Worm (Caenorhabditis elegans) whole organism, young adult: ENCODE results near the gene dpf-7.
A peak's percentile ranks its signal among the peaks of the same experiment; 100 is the strongest.

Experiments
- C06A6.2 ChIP-seq: fragments of 200-800 bp; sonication (Bioruptor generic); conservative IDR thresholded peaks from 2 replicates; pipeline ENCODE4 v1.3.6; 2022; ENCODE audit warnings: missing genetic modification characterization, missing compliant biosample characterization
- C17E4.6 ChIP-seq: fragments of 200-800 bp; sonication (Bioruptor generic); IDR thresholded peaks from 2 replicates; pipeline ENCODE4 v1.3.6; 2022; ENCODE audit warnings: missing genetic modification reagents, missing genetic modification characterization, missing compliant biosample characterization
- F23B12.7 ChIP-seq: sonication (generic microtip); optimal IDR thresholded peaks from 2 replicates; lab custom pipeline; 2017; ENCODE audit warnings: missing genetic modification characterization, mild to moderate bottlenecking, missing compliant biosample characterization, antibody characterized with exemption, moderate library complexity; ENCODE audit not compliant: insufficient read depth
- F33H1.4 ChIP-seq: fragments of 200-800 bp; sonication (Bioruptor generic); IDR thresholded peaks from 2 replicates; pipeline ENCODE4 v1.3.6; 2022; ENCODE audit warnings: missing genetic modification reagents, missing genetic modification characterization, missing compliant biosample characterization
- F37B4.10 ChIP-seq: fragments of 200-800 bp; sonication (Bioruptor generic); IDR thresholded peaks from 2 replicates; pipeline ENCODE4 v1.3.6; 2022; ENCODE audit warnings: missing genetic modification characterization, missing compliant biosample characterization
- F49E8.2 ChIP-seq: sonication (generic microtip); optimal IDR thresholded peaks from 3 replicates; lab custom pipeline; 2017; ENCODE audit warnings: missing genetic modification characterization, mild to moderate bottlenecking, missing compliant biosample characterization, antibody characterized with exemption, moderate library complexity; ENCODE audit not compliant: insufficient read depth
- F55B11.4 ChIP-seq: sonication (generic microtip); optimal IDR thresholded peaks from 2 replicates; lab custom pipeline; 2016; ENCODE audit warnings: missing compliant biosample characterization, missing genetic modification characterization, borderline replicate concordance; ENCODE audit not compliant: insufficient read depth
- F57C9.4 ChIP-seq: sonication (generic microtip); optimal IDR thresholded peaks from 2 replicates; lab custom pipeline; 2017; ENCODE audit warnings: mild to moderate bottlenecking, missing genetic modification characterization, missing compliant biosample characterization
- K12H6.12 ChIP-seq: fragments of 200-800 bp; sonication (Bioruptor generic); optimal IDR thresholded peaks from 2 replicates; lab custom pipeline; 2018; ENCODE audit warnings: mild to moderate bottlenecking, missing genetic modification characterization, missing compliant biosample characterization
- Y53G8AR.9 ChIP-seq: fragments of 200-800 bp; sonication (Bioruptor generic); conservative IDR thresholded peaks from 2 replicates; pipeline ENCODE4 v1.3.6; 2022; ENCODE audit warnings: missing genetic modification reagents, missing genetic modification characterization, missing compliant biosample characterization
- Y67H2A.10 ChIP-seq: fragments of 200-800 bp; sonication (Bioruptor generic); conservative IDR thresholded peaks from 2 replicates; pipeline ENCODE4 v1.3.6; 2022; ENCODE audit warnings: missing genetic modification reagents, missing genetic modification characterization, missing compliant biosample characterization
- akir-1 ChIP-seq: fragments of 200-800 bp; sonication (Bioruptor generic); optimal IDR thresholded peaks from 2 replicates; lab custom pipeline; 2018; ENCODE audit warnings: mild to moderate bottlenecking, missing genetic modification characterization, moderate library complexity, missing compliant biosample characterization
- aptf-3 ChIP-seq: fragments of 200-800 bp; sonication (Bioruptor generic); IDR thresholded peaks from 2 replicates; pipeline ENCODE4 v1.3.6; 2022; ENCODE audit warnings: missing genetic modification characterization, missing compliant biosample characterization
- atf-7 ChIP-seq: sonication (generic microtip); optimal IDR thresholded peaks from 2 replicates; lab custom pipeline; 2017; ENCODE audit warnings: mild to moderate bottlenecking, missing genetic modification characterization, missing compliant biosample characterization
- attf-6 ChIP-seq: fragments of 200-800 bp; sonication (Bioruptor generic); IDR thresholded peaks from 2 replicates; pipeline ENCODE4 v1.3.6; 2022; ENCODE audit warnings: missing genetic modification reagents, missing genetic modification characterization, missing compliant biosample characterization
- ccch-3 ChIP-seq: fragments of 200-800 bp; sonication (Bioruptor generic); optimal IDR thresholded peaks from 2 replicates; lab custom pipeline; 2018; ENCODE audit warnings: mild to moderate bottlenecking, missing genetic modification characterization, missing compliant biosample characterization
- chd-7 ChIP-seq: sonication (generic microtip); optimal IDR thresholded peaks from 2 replicates; lab custom pipeline; 2016; ENCODE audit warnings: mild to moderate bottlenecking, missing genetic modification characterization, moderate library complexity, missing compliant biosample characterization
- die-1 ChIP-seq: sonication (generic microtip); optimal IDR thresholded peaks from 2 replicates; lab custom pipeline; 2016; ENCODE audit warnings: missing genotype, mild to moderate bottlenecking, missing genetic modification characterization, missing compliant biosample characterization
- dpff-1 ChIP-seq: sonication (generic microtip); optimal IDR thresholded peaks from 2 replicates; lab custom pipeline; 2017; ENCODE audit warnings: mild to moderate bottlenecking, missing genetic modification characterization, missing compliant biosample characterization
- efl-1 ChIP-seq: fragments of 150-350 bp; optimal IDR thresholded peaks from 2 replicates; lab custom pipeline; 2014; ENCODE audit warnings: missing biosample characterization, missing genetic modification reagents, missing genetic modification characterization
- egrh-3 ChIP-seq: fragments of 200-800 bp; sonication (Bioruptor generic); IDR thresholded peaks from 2 replicates; pipeline ENCODE4 v1.3.6; 2022; ENCODE audit warnings: missing genetic modification reagents, missing genetic modification characterization, missing compliant biosample characterization
- ets-4 ChIP-seq: fragments of 200-800 bp; sonication (Bioruptor generic); optimal IDR thresholded peaks from 2 replicates; lab custom pipeline; 2018; ENCODE audit warnings: mild to moderate bottlenecking, missing genetic modification characterization, missing compliant biosample characterization
- hlh-26 ChIP-seq: fragments of 200-800 bp; sonication (Bioruptor generic); conservative IDR thresholded peaks from 2 replicates; pipeline ENCODE4 v1.3.6; 2022; ENCODE audit warnings: missing genetic modification reagents, missing genetic modification characterization, missing compliant biosample characterization
- hmg-20 ChIP-seq: fragments of 200-800 bp; sonication (Bioruptor generic); IDR thresholded peaks from 2 replicates; pipeline ENCODE4 v1.3.6; 2022; ENCODE audit warnings: missing genetic modification reagents, missing genetic modification characterization, missing compliant biosample characterization
- lag-1 ChIP-seq: fragments of 200-800 bp; sonication (Bioruptor generic); IDR thresholded peaks from 2 replicates; pipeline ENCODE4 v1.3.6; 2022; ENCODE audit warnings: missing genetic modification reagents, missing genetic modification characterization, missing compliant biosample characterization
- let-526 ChIP-seq: fragments of 200-800 bp; sonication (Bioruptor generic); IDR thresholded peaks from 2 replicates; pipeline ENCODE4 v1.3.6; 2022; ENCODE audit warnings: missing genetic modification reagents, missing genetic modification characterization, missing compliant biosample characterization
- lin-40 ChIP-seq: sonication (generic microtip); optimal IDR thresholded peaks from 2 replicates; lab custom pipeline; 2016; ENCODE audit warnings: missing genetic modification characterization, mild to moderate bottlenecking, missing compliant biosample characterization, missing genotype, missing genetic modification reagents
- lir-1 ChIP-seq: fragments of 200-800 bp; sonication (Bioruptor generic); conservative IDR thresholded peaks from 2 replicates; pipeline ENCODE4 v1.3.6; 2022; ENCODE audit warnings: missing genetic modification reagents, missing genetic modification characterization, missing compliant biosample characterization
- lsl-1 ChIP-seq: fragments of 200-800 bp; sonication (Bioruptor generic); optimal IDR thresholded peaks from 2 replicates; lab custom pipeline; 2018; ENCODE audit warnings: mild to moderate bottlenecking, missing genetic modification characterization, moderate library complexity, missing compliant biosample characterization
- mel-28 ChIP-seq: sonication (generic microtip); optimal IDR thresholded peaks from 2 replicates; lab custom pipeline; 2016; ENCODE audit warnings: borderline replicate concordance, mild to moderate bottlenecking, missing genetic modification characterization, missing compliant biosample characterization
- nhr-27 ChIP-seq: fragments of 200-800 bp; sonication (Bioruptor generic); optimal IDR thresholded peaks from 2 replicates; lab custom pipeline; 2018; ENCODE audit warnings: mild to moderate bottlenecking, missing genetic modification characterization, moderate library complexity, missing compliant biosample characterization
- nhr-80 ChIP-seq: sonication (generic microtip); optimal IDR thresholded peaks from 2 replicates; lab custom pipeline; 2016; ENCODE audit warnings: missing genetic modification characterization, missing compliant biosample characterization
- nhr-90 ChIP-seq: sonication (generic microtip); optimal IDR thresholded peaks from 2 replicates; lab custom pipeline; 2016; ENCODE audit warnings: missing genotype, mild to moderate bottlenecking, missing genetic modification characterization, missing compliant biosample characterization
- repo-1 ChIP-seq: sonication (generic microtip); optimal IDR thresholded peaks from 2 replicates; lab custom pipeline; 2017; ENCODE audit warnings: mild to moderate bottlenecking, missing genetic modification characterization, missing compliant biosample characterization
- rpc-1 ChIP-seq, 2 experiments: fragments of 150-350 bp in 1 of 2; sonication (generic microtip) in 1 of 2; optimal IDR thresholded peaks; 2 replicates each; lab custom pipeline; 2014 to 2018; ENCODE audit warnings: missing biosample characterization in 1 of 2, missing genetic modification characterization in 1 of 2, missing genetic modification reagents in 1 of 2, missing genotype in 1 of 2
- sdz-38 ChIP-seq: sonication (generic microtip); optimal IDR thresholded peaks from 2 replicates; lab custom pipeline; 2016; ENCODE audit warnings: missing genotype, missing genetic modification characterization, missing compliant biosample characterization
- somi-1 ChIP-seq: fragments of 200-800 bp; sonication (Bioruptor generic); optimal IDR thresholded peaks from 2 replicates; lab custom pipeline; 2018; ENCODE audit warnings: mild to moderate bottlenecking, missing genetic modification characterization, missing compliant biosample characterization
- sptf-2 ChIP-seq: fragments of 200-800 bp; sonication (Bioruptor generic); optimal IDR thresholded peaks from 2 replicates; lab custom pipeline; 2018; ENCODE audit warnings: mild to moderate bottlenecking, missing genetic modification characterization, missing compliant biosample characterization
- tbp1 ChIP-seq: fragments of 200-800 bp; sonication (Bioruptor generic); optimal IDR thresholded peaks from 2 replicates; lab custom pipeline; 2018; ENCODE audit warnings: mild to moderate bottlenecking, missing genetic modification characterization, missing compliant biosample characterization
- xnd-1 ChIP-seq: sonication (generic microtip); optimal IDR thresholded peaks from 2 replicates; lab custom pipeline; 2016; ENCODE audit warnings: missing genotype, missing genetic modification reagents, missing genetic modification characterization, missing compliant biosample characterization
- zfh-2 ChIP-seq: fragments of 200-800 bp; sonication (Bioruptor generic); conservative IDR thresholded peaks from 2 replicates; pipeline ENCODE4 v1.3.6; 2022; ENCODE audit warnings: missing genetic modification reagents, missing genetic modification characterization, missing compliant biosample characterization
- ztf-22 ChIP-seq: fragments of 200-800 bp; sonication (Bioruptor generic); optimal IDR thresholded peaks from 2 replicates; lab custom pipeline; 2018; ENCODE audit warnings: mild to moderate bottlenecking, missing genetic modification characterization, moderate library complexity, missing compliant biosample characterization
- ztf-26 ChIP-seq: sonication (generic microtip); optimal IDR thresholded peaks from 2 replicates; lab custom pipeline; 2017; ENCODE audit warnings: missing genetic modification characterization, missing compliant biosample characterization
- ztf-3 ChIP-seq: fragments of 200-800 bp; sonication (Bioruptor generic); optimal IDR thresholded peaks from 2 replicates; lab custom pipeline; 2018; ENCODE audit warnings: mild to moderate bottlenecking, missing genetic modification characterization, missing compliant biosample characterization

Gene dpf-7

ce11 chrIV:4802494-4802893, at the start of gene dpf-7:
Gene dpf-7, minus strand, starts transcription at chrIV:4802594.
- no peak for TF ChIP-seq ccch-3 (GFP tag; lab: Kevin White, UChicago)
- no peak for TF ChIP-seq zfh-2
- TF ChIP-seq C17E4.6 (GFP tag; lab: Robert Waterston, UW), result no peak
- TF ChIP-seq chd-7 (tag; lab: Kevin White, UChicago), result no peak
- no peak for TF ChIP-seq mel-28 (tag; lab: Kevin White, UChicago)
- no peak for TF ChIP-seq nhr-90 (tag; lab: Kevin White, UChicago)
- TF ChIP-seq C06A6.2 (GFP tag; lab: Robert Waterston, UW), result no peak
- no peak for TF ChIP-seq aptf-3
- no peak for TF ChIP-seq ztf-3 (GFP tag; lab: Kevin White, UChicago)
- TF ChIP-seq die-1, result no peak
- TF ChIP-seq tbp1 (GFP tag; lab: Kevin White, UChicago), result no peak
- no peak for TF ChIP-seq rpc-1 (optimal IDR thresholded peaks at IDR 0.05; lab: Kevin White, UChicago)
- no peak for TF ChIP-seq rpc-1 (tag; optimal IDR thresholded peaks at IDR 0.05; lab: Kevin White, UChicago)
- TF ChIP-seq K12H6.12 (tag; lab: Kevin White, UChicago), result no peak
- TF ChIP-seq lir-1, result no peak

DNA sequence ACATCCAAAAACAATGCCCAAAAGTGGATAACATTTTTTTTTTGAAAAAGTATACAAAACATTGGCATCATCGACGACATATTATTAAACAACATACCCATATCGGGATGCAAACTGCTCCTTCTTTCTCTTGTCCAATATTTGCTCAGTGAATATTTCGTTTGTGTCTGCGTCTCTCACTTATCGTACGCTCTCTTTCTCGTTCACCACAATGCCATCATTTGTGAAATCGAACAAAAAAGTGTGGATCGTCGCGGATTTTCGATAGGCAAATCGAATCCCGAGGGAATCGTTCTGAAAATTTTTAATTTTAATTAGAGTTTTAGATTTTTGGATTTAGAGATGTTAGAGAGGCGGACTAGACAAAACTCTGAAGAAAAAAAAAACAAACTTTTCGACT, 44.4 kb upstream of the dpf-7 start, which contains the start of gene tat-2:
tat-2 (minus strand) TSS at position 101 of the 400 bp plus-strand sequence.
- TF ChIP-seq F57C9.4 (no peak), lag-1 (GFP tag; lab: Robert Waterston, UW) (no peak), repo-1 (tag; lab: Kevin White, UChicago) (no peak), F37B4.10 (GFP tag; lab: Robert Waterston, UW) (no peak), let-526 (no peak)

DNA sequence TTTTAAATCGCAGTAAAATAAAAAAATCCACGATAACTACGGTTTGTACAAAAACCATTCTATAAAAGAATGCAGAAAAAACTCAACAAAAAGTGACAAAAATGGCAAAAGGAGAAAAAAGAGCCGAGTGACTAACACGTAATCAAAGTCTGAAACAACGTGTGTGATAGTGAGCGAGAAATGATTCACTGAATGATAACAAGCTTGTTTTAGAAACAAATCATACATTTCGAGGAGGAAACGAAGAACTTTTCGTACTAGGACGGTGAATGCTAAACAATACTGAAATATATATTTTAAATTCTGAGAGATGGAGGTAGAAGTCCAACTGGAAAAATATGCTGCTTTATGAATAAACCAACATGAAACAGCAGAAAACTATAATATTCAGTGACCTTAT, 39.6 kb upstream of the dpf-7 start:
- no peak for TF ChIP-seq ztf-22
- peak; percentile 61 for TF ChIP-seq nhr-80
- TF ChIP-seq ztf-26 (tag; lab: Kevin White, UChicago), result no peak
- no peak for TF ChIP-seq let-526
- no peak for TF ChIP-seq mel-28 (tag; lab: Kevin White, UChicago)
- no peak for TF ChIP-seq ets-4 (GFP tag; lab: Kevin White, UChicago)

- TF ChIP-seq somi-1 (GFP tag; lab: Kevin White, UChicago) (no peak), sdz-38 (tag; lab: Kevin White, UChicago) (no peak), Y67H2A.10 (GFP tag; lab: Robert Waterston, UW) (no peak), nhr-27 (tag; lab: Kevin White, UChicago) (no peak), dpff-1 (tag; lab: Kevin White, UChicago) (no peak), lsl-1 (no peak)
- TF ChIP-seq, all 124 proteins: peak for 0
Observed at ce11 chrIV:4829641-4830040, 27.2 kb upstream of the dpf-7 start.

DNA sequence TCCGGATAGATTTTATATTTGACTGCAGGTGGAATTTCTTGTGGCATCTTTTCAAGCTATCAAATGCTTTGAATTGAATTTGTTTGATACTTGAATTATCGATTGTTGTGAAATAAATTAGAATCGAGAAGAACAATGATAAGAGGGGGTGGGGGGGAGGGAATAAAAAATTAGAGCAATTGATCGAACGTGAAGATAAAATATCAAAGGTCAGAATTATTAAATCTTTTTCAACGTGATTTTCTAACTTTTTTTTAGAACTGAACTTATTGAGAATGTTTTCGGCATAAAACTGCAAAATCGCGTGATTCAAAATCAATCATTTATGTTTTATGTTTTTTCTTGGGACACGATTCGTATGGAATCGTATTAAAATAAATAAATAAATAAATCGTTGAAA, 24.8 kb upstream of the dpf-7 start, which contains the start of gene mpz-4:
mpz-4 (minus strand) TSS at position 101 of the 400 bp plus-strand sequence.
- TF ChIP-seq ztf-3 (GFP tag; lab: Kevin White, UChicago) (no peak), akir-1 (GFP tag; lab: Kevin White, UChicago) (no peak), lin-40 (tag; lab: Kevin White, UChicago) (no peak), hmg-20 (GFP tag; lab: Robert Waterston, UW) (no peak), F33H1.4 (GFP tag; lab: Robert Waterston, UW) (no peak), xnd-1 (no peak), efl-1 (GFP tag; lab: Kevin White, UChicago) (no peak), let-526 (no peak), F55B11.4 (tag; lab: Kevin White, UChicago) (no peak), hlh-26 (GFP tag; lab: Robert Waterston, UW) (no peak), egrh-3 (GFP tag; lab: Robert Waterston, UW) (no peak), F49E8.2 (tag; lab: Kevin White, UChicago) (no peak), attf-6 (GFP tag; lab: Robert Waterston, UW) (no peak), sptf-2 (GFP tag; lab: Kevin White, UChicago) (no peak), Y53G8AR.9 (no peak), F23B12.7 (tag; lab: Kevin White, UChicago) (no peak), atf-7 (tag; lab: Kevin White, UChicago) (no peak)
- TF ChIP-seq, all 124 proteins: peak for 0
